Fruit fly (Drosophila melanogaster) whole organism, embryonic: ENCODE results near the gene asf1.

Experiments
- Aef1 ChIP-seq: fragments of 200-800 bp; sonication (Bioruptor generic); IDR thresholded peaks from 3 replicates; pipeline ENCODE4 v1.3.6; 2022; ENCODE audit warnings: missing biosample characterization, missing genetic modification characterization
- CG11723 ChIP-seq: fragments of 200-800 bp; sonication (Bioruptor generic); optimal IDR thresholded peaks from 2 replicates; lab custom pipeline; 2017; ENCODE audit warnings: missing biosample characterization, mild to moderate bottlenecking, missing genetic modification characterization
- CG12299 ChIP-seq: fragments of 200-800 bp; sonication (Bioruptor generic); optimal IDR thresholded peaks from 2 replicates; lab custom pipeline; 2018; ENCODE audit warnings: missing biosample characterization, mild to moderate bottlenecking, missing genetic modification characterization
- CG14441 ChIP-seq: fragments of 200-800 bp; sonication (Bioruptor generic); IDR thresholded peaks from 2 replicates; pipeline ENCODE4 v1.3.6; 2022; ENCODE audit warnings: missing biosample characterization, missing genetic modification characterization
- CG1602 ChIP-seq: fragments of 200-800 bp; sonication (Bioruptor generic); optimal IDR thresholded peaks from 3 replicates; lab custom pipeline; 2016; ENCODE audit warnings: missing biosample characterization, missing genetic modification characterization
- CG2129 ChIP-seq: fragments of 200-800 bp; sonication (Bioruptor generic); IDR thresholded peaks from 2 replicates; pipeline ENCODE4 v1.3.6; 2022; ENCODE audit warnings: missing biosample characterization, missing genetic modification characterization; ENCODE audit not compliant: partially characterized antibody
- CG2199 ChIP-seq: fragments of 200-800 bp; sonication (Bioruptor generic); IDR thresholded peaks from 3 replicates; pipeline ENCODE4 v1.3.6; 2022; ENCODE audit warnings: missing biosample characterization, missing genetic modification characterization
- CG2889 ChIP-seq: fragments of 200-800 bp; sonication (Bioruptor generic); IDR thresholded peaks from 3 replicates; pipeline ENCODE4 v1.3.6; 2022; ENCODE audit warnings: missing biosample characterization, missing genetic modification characterization
- CG3847 ChIP-seq: fragments of 200-800 bp; sonication (Bioruptor generic); IDR thresholded peaks from 2 replicates; pipeline ENCODE4 v1.3.6; 2022; ENCODE audit warnings: missing biosample characterization, missing genetic modification characterization
- CG4820 ChIP-seq: fragments of 200-800 bp; sonication (Bioruptor generic); optimal IDR thresholded peaks from 3 replicates; lab custom pipeline; 2016; ENCODE audit warnings: missing biosample characterization, missing genetic modification characterization
- CG4854 ChIP-seq: fragments of 200-800 bp; sonication (Bioruptor generic); optimal IDR thresholded peaks from 2 replicates; lab custom pipeline; 2016; ENCODE audit warnings: missing biosample characterization, missing genetic modification characterization, inconsistent platforms
- CG6689 ChIP-seq: fragments of 200-800 bp; sonication (Bioruptor generic); IDR thresholded peaks from 2 replicates; pipeline ENCODE4 v1.3.6; 2022; ENCODE audit warnings: missing biosample characterization, missing genetic modification characterization
- CG8290 ChIP-seq, 3 experiments: fragments of 200-800 bp; sonication (Bioruptor generic); optimal IDR thresholded peaks; 2 replicates each; lab custom pipeline; 2016 to 2019; ENCODE audit warnings: missing biosample characterization in 3 of 3, missing genetic modification characterization in 3 of 3, mild to moderate bottlenecking in 2 of 3, moderate library complexity in 1 of 3
- CG9727 ChIP-seq: fragments of 200-800 bp; sonication (Bioruptor generic); optimal IDR thresholded peaks from 3 replicates; lab custom pipeline; 2017; ENCODE audit warnings: missing biosample characterization, mild to moderate bottlenecking, missing genetic modification characterization
- CkIIα-i1 ChIP-seq: fragments of 200-800 bp; sonication (Bioruptor generic); IDR thresholded peaks from 2 replicates; pipeline ENCODE4 v1.3.6; 2022; ENCODE audit warnings: missing biosample characterization, missing genetic modification characterization
- Dll ChIP-seq: fragments of 200-800 bp; sonication (Bioruptor generic); IDR thresholded peaks from 4 replicates; pipeline ENCODE4 v1.3.6; 2022; ENCODE audit warnings: missing biosample characterization, missing genetic modification characterization; ENCODE audit not compliant: partially characterized antibody
- Ets65A ChIP-seq: fragments of 200-800 bp; sonication (Bioruptor generic); peaks from one replicate; lab custom pipeline; 2016; ENCODE audit warnings: missing biosample characterization, missing genetic modification characterization
- Fer2 ChIP-seq: fragments of 200-800 bp; sonication (Bioruptor generic); optimal IDR thresholded peaks from 2 replicates; lab custom pipeline; 2018; ENCODE audit warnings: missing biosample characterization, mild to moderate bottlenecking, missing genetic modification characterization, moderate library complexity
- Gug ChIP-seq: fragments of 200-800 bp; sonication (Bioruptor generic); IDR thresholded peaks from 4 replicates; pipeline ENCODE4 v1.3.6; 2022; ENCODE audit warnings: missing biosample characterization, missing genetic modification characterization
- HHEX ChIP-seq: fragments of 200-800 bp; sonication (Bioruptor generic); optimal IDR thresholded peaks from 3 replicates; lab custom pipeline; 2017; ENCODE audit warnings: missing biosample characterization, mild to moderate bottlenecking, missing genetic modification characterization, missing genetic modification reagents
- NC2β ChIP-seq: fragments of 200-800 bp; sonication (Bioruptor generic); optimal IDR thresholded peaks from 2 replicates; lab custom pipeline; 2016; ENCODE audit warnings: missing biosample characterization, missing genetic modification characterization
- Nf-YB ChIP-seq: fragments of 200-800 bp; sonication (Bioruptor generic); optimal IDR thresholded peaks from 3 replicates; lab custom pipeline; 2019; ENCODE audit warnings: missing biosample characterization, mild to moderate bottlenecking, missing genetic modification characterization, moderate library complexity
- PHDP ChIP-seq: fragments of 200-800 bp; sonication (Bioruptor generic); optimal IDR thresholded peaks from 3 replicates; lab custom pipeline; 2018; ENCODE audit warnings: missing biosample characterization, mild to moderate bottlenecking, missing genetic modification characterization, moderate library complexity
- Sox100B ChIP-seq: fragments of 200-800 bp; sonication (Bioruptor generic); optimal IDR thresholded peaks from 3 replicates; lab custom pipeline; 2018; ENCODE audit warnings: missing biosample characterization, mild to moderate bottlenecking, missing genetic modification characterization
- Sox102F ChIP-seq: fragments of 200-800 bp; sonication (Bioruptor generic); optimal IDR thresholded peaks from 2 replicates; lab custom pipeline; 2018; ENCODE audit warnings: missing biosample characterization, mild to moderate bottlenecking, missing genetic modification characterization, moderate library complexity
- Spps ChIP-seq: fragments of 200-800 bp; sonication (Bioruptor generic); optimal IDR thresholded peaks from 2 replicates; lab custom pipeline; 2018; ENCODE audit warnings: missing biosample characterization, mild to moderate bottlenecking, missing genetic modification characterization
- Ssrp ChIP-seq: fragments of 200-800 bp; sonication (Bioruptor generic); optimal IDR thresholded peaks from 2 replicates; lab custom pipeline; 2018; ENCODE audit warnings: missing biosample characterization, mild to moderate bottlenecking, missing genetic modification characterization, moderate library complexity
- Xbp1 ChIP-seq: fragments of 200-800 bp; sonication (Bioruptor generic); optimal IDR thresholded peaks from 3 replicates; lab custom pipeline; 2016; ENCODE audit warnings: missing biosample characterization, mild to moderate bottlenecking, missing genetic modification characterization
- chif ChIP-seq, 2 experiments: fragments of 200-800 bp; sonication (Bioruptor generic); optimal IDR thresholded peaks; 3 replicates each; lab custom pipeline; 2016; ENCODE audit warnings: missing biosample characterization in 2 of 2, missing genetic modification characterization in 2 of 2
- croc ChIP-seq: fragments of 200-800 bp; sonication (Bioruptor generic); conservative IDR thresholded peaks from 3 replicates; pipeline ENCODE4 v1.3.6; 2022; ENCODE audit warnings: missing biosample characterization, missing genetic modification characterization
- crp ChIP-seq, 2 experiments: fragments of 200-800 bp; sonication (Bioruptor generic); optimal IDR thresholded peaks; 2 replicates in 1 of 2; 3 replicates in 1 of 2; lab custom pipeline; 2017; ENCODE audit warnings: missing biosample characterization in 2 of 2, missing genetic modification characterization in 2 of 2, mild to moderate bottlenecking in 1 of 2, moderate library complexity in 1 of 2
- dpn ChIP-seq, 2 experiments: fragments of 200-800 bp; sonication (Bioruptor generic); optimal IDR thresholded peaks; 3 replicates each; lab custom pipeline; 2016; ENCODE audit warnings: missing biosample characterization in 2 of 2, missing genetic modification characterization in 2 of 2
- ems ChIP-seq: fragments of 200-800 bp; sonication (Bioruptor generic); optimal IDR thresholded peaks from 3 replicates; lab custom pipeline; 2016; ENCODE audit warnings: missing biosample characterization, missing genetic modification characterization
- exex ChIP-seq: fragments of 200-800 bp; sonication (Bioruptor generic); optimal IDR thresholded peaks from 4 replicates; lab custom pipeline; 2018; ENCODE audit warnings: missing biosample characterization, mild to moderate bottlenecking, missing genetic modification characterization, moderate library complexity
- fd64A ChIP-seq: fragments of 200-800 bp; sonication (Bioruptor generic); optimal IDR thresholded peaks from 3 replicates; lab custom pipeline; 2018; ENCODE audit warnings: missing biosample characterization, mild to moderate bottlenecking, missing genetic modification characterization
- hkb ChIP-seq, 2 experiments: fragments of 200-800 bp in 1 of 2; fragments of >200 bp in 1 of 2; sonication (Bioruptor generic) in 1 of 2; IDR thresholded peaks in 1 of 2; optimal IDR thresholded peaks in 1 of 2; 2 replicates each; pipeline versions ENCODE4 v1.3.6 to Lab custom; 2017 to 2022; ENCODE audit warnings: missing biosample characterization in 1 of 2, missing genetic modification characterization in 1 of 2
- ken ChIP-seq: fragments of 200-800 bp; sonication (Bioruptor generic); IDR thresholded peaks from 3 replicates; pipeline ENCODE4 v1.3.6; 2022; ENCODE audit warnings: missing biosample characterization, missing genetic modification characterization
- klu ChIP-seq: fragments of 200-800 bp; sonication (Bioruptor generic); IDR thresholded peaks from 2 replicates; pipeline ENCODE4 v1.3.6; 2022; ENCODE audit warnings: missing biosample characterization, missing genetic modification characterization
- kni ChIP-seq: fragments of 200-800 bp; sonication (Bioruptor generic); optimal IDR thresholded peaks from 3 replicates; lab custom pipeline; 2017; ENCODE audit warnings: mild to moderate bottlenecking, missing biosample characterization, missing genetic modification reagents, missing genetic modification characterization
- knrl ChIP-seq: fragments of 200-800 bp; sonication (Bioruptor generic); IDR thresholded peaks from 3 replicates; pipeline ENCODE4 v1.3.6; 2022; ENCODE audit warnings: missing biosample characterization, missing genetic modification characterization; ENCODE audit not compliant: partially characterized antibody
- lola ChIP-seq, 3 experiments: fragments of >200 bp in 2 of 3; fragments of 200-800 bp in 1 of 3; sonication (Bioruptor generic) in 1 of 3; optimal IDR thresholded peaks; 2 replicates each; lab custom pipeline; 2017 to 2019; ENCODE audit warnings: missing biosample characterization in 3 of 3, missing genetic modification characterization in 3 of 3, mild to moderate bottlenecking in 1 of 3, moderate library complexity in 1 of 3
- salm ChIP-seq: fragments of 200-800 bp; sonication (Bioruptor generic); optimal IDR thresholded peaks from 2 replicates; lab custom pipeline; 2018; ENCODE audit warnings: missing biosample characterization, mild to moderate bottlenecking, missing genetic modification characterization
- sd ChIP-seq: fragments of 200-800 bp; sonication (Bioruptor generic); optimal IDR thresholded peaks from 3 replicates; lab custom pipeline; 2018; ENCODE audit warnings: missing biosample characterization, mild to moderate bottlenecking, missing genetic modification characterization, moderate library complexity
- so ChIP-seq: fragments of 200-800 bp; sonication (Bioruptor generic); IDR thresholded peaks from 3 replicates; pipeline ENCODE4 v1.3.6; 2022; ENCODE audit warnings: missing biosample characterization, missing genetic modification characterization
- sqz ChIP-seq: fragments of 200-800 bp; sonication (Bioruptor generic); optimal IDR thresholded peaks from 3 replicates; lab custom pipeline; 2018; ENCODE audit warnings: missing biosample characterization, mild to moderate bottlenecking, missing genetic modification characterization
- tin ChIP-seq: fragments of 200-800 bp; sonication (Bioruptor generic); optimal IDR thresholded peaks from 3 replicates; lab custom pipeline; 2016; ENCODE audit warnings: missing biosample characterization, missing genetic modification characterization
- trem ChIP-seq: fragments of 200-800 bp; optimal IDR thresholded peaks from 3 replicates; lab custom pipeline; 2019; ENCODE audit warnings: missing biosample characterization, mild to moderate bottlenecking, missing genetic modification characterization, moderate library complexity
- zf30C ChIP-seq: fragments of 200-800 bp; sonication (Bioruptor generic); optimal IDR thresholded peaks from 3 replicates; lab custom pipeline; 2018; ENCODE audit warnings: missing biosample characterization, mild to moderate bottlenecking, missing genetic modification characterization
- zfh2 ChIP-seq: fragments of 200-800 bp; sonication (Bioruptor generic); optimal IDR thresholded peaks from 2 replicates; lab custom pipeline; 2016; ENCODE audit warnings: missing biosample characterization, missing genetic modification characterization

asf1 gene

DNA sequence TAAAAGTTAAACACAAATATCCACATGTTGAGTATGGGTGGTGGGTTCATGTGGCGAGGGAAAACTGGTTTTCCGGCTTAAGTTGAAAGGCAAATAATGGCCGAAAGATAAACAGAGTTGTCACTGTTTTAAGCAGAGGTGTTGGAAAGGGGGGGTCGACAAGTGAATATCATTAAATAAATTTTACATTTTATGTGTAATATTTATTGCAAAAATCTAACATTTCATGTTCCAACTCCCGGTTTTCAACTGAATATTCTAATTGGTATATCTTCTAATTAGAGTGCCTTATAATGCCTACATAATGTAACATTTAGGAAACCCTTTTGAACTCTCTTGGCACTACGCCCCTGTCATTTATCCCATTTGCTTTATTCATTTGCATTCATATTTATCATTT, 37.2 kb downstream of the asf1 start (continued):
- peak; percentile 65; the same call in 1 of the 3 replicates for TF ChIP-seq so (GFP tag; lab: Robert Waterston, UW)
- TF ChIP-seq tin (GFP tag; lab: Kevin White, UChicago): peak; percentile 26
- no peak for TF ChIP-seq zfh2 (GFP tag; lab: Kevin White, UChicago)
- TF ChIP-seq exex: no peak
- TF ChIP-seq CG9727 (GFP tag; lab: Kevin White, UChicago): peak; percentile 67
- no peak for TF ChIP-seq crp (GFP tag; optimal IDR thresholded peaks at IDR 0.05; lab: Kevin White, UChicago)
- peak in 1 of 3 experiments; percentile 67 for TF ChIP-seq lola (GFP tag; optimal IDR thresholded peaks at IDR 0.05; lab: Kevin White, UChicago)
- TF ChIP-seq trem (tag; lab: Kevin White, UChicago): peak; percentile 29
- TF ChIP-seq Sox102F: peak; percentile 66
- no peak for TF ChIP-seq Dll (GFP tag; lab: Robert Waterston, UW)
- no peak for TF ChIP-seq CG2889 (GFP tag; lab: Robert Waterston, UW)
- no peak for TF ChIP-seq zf30C
- TF ChIP-seq croc: peak; percentile 58; the same call in 2 of the 3 replicates
- peak; percentile 24 for TF ChIP-seq ems (GFP tag; lab: Kevin White, UChicago)
- 0 out of 3 replicates have a peak, but pooled peaks have one; percentile 12 for TF ChIP-seq Aef1 (GFP tag; lab: Robert Waterston, UW)
- peak; percentile 11 for TF ChIP-seq CG8290 (GFP tag; optimal IDR thresholded peaks at IDR 0.05; lab: Kevin White, UChicago)
- no peak for TF ChIP-seq CG8290 (tag; optimal IDR thresholded peaks at IDR 0.05; lab: Kevin White, UChicago)
- TF ChIP-seq fd64A: peak; percentile 46
- TF ChIP-seq CG4854 (GFP tag; lab: Kevin White, UChicago): no peak
- peak; percentile 53 for TF ChIP-seq sqz (GFP tag; lab: Kevin White, UChicago)
- peak; percentile 60 for TF ChIP-seq CG6689 (GFP tag; lab: Robert Waterston, UW)
- no peak for TF ChIP-seq CkIIα-i1 (GFP tag; lab: Robert Waterston, UW)
- TF ChIP-seq kni (GFP tag; lab: Kevin White, UChicago): peak; percentile 68
- peak; percentile 27 for TF ChIP-seq CG12299
- TF ChIP-seq Nf-YB (GFP tag; lab: Kevin White, UChicago): peak; percentile 56
- TF ChIP-seq ken (GFP tag; lab: Robert Waterston, UW): peak; percentile 45; the same call in 1 of the 3 replicates
- TF ChIP-seq Sox100B (GFP tag; lab: Kevin White, UChicago): peak; percentile 79
- peak; percentile 11 for TF ChIP-seq Ets65A (GFP tag; lab: Kevin White, UChicago)
- peak; percentile 42 for TF ChIP-seq CG11723 (GFP tag; lab: Kevin White, UChicago)
- TF ChIP-seq hkb (optimal IDR thresholded peaks at IDR 0.05; lab: Kevin White, UChicago): no peak
- peak; percentile 53; the same call in 1 of the 2 replicates for TF ChIP-seq hkb (GFP tag; IDR thresholded peaks at IDR 0.05; lab: Robert Waterston, UW)
- TF ChIP-seq NC2β (GFP tag; lab: Kevin White, UChicago): no peak
- peak; percentile 54 for TF ChIP-seq PHDP (tag; lab: Kevin White, UChicago)
- no peak for TF ChIP-seq sd (tag; lab: Kevin White, UChicago)
- peak in 1 of 2 experiments; percentile 20 for TF ChIP-seq dpn (GFP tag; optimal IDR thresholded peaks at IDR 0.05; lab: Kevin White, UChicago)
- peak; percentile 51 for TF ChIP-seq HHEX
- no peak for TF ChIP-seq CG2199 (GFP tag; lab: Robert Waterston, UW)
- TF ChIP-seq knrl: no peak
- peak; percentile 46 for TF ChIP-seq salm
- TF ChIP-seq Fer2 (tag; lab: Kevin White, UChicago): peak; percentile 22
- peak; percentile 22; the same call in 1 of the 4 replicates for TF ChIP-seq Gug (GFP tag; lab: Robert Waterston, UW)
- peak; percentile 50 for TF ChIP-seq Ssrp
- TF ChIP-seq klu (GFP tag; lab: Robert Waterston, UW): 0 out of 2 replicates have a peak, but pooled peaks have one; percentile 34
- peak; percentile 30 for TF ChIP-seq Spps (tag; lab: Kevin White, UChicago)
- TF ChIP-seq CG14441 (GFP tag; lab: Robert Waterston, UW): peak; percentile 65
- TF ChIP-seq CG1602: peak; percentile 42
- TF ChIP-seq chif (GFP tag; optimal IDR thresholded peaks at IDR 0.05; lab: Kevin White, UChicago): peak in 1 of 2 experiments; percentile 23
- TF ChIP-seq CG3847 (GFP tag; lab: Robert Waterston, UW): peak; percentile 54
- peak; percentile 27 for TF ChIP-seq Xbp1 (GFP tag; lab: Kevin White, UChicago)
- TF ChIP-seq CG2129 (GFP tag; lab: Robert Waterston, UW): no peak
- peak; percentile 49 for TF ChIP-seq CG4820
